Worm (Caenorhabditis elegans) whole organism, L4/young adult: ENCODE data around the gene gcn-2.

Source experiments
- W03F9.2 ChIP-seq: fragments of 150-350 bp; optimal IDR thresholded peaks from 2 replicates; lab custom pipeline; 2014; ENCODE audit warnings: missing biosample characterization, missing genetic modification characterization
- dao-5 ChIP-seq: sonication (generic microtip); optimal IDR thresholded peaks from 2 replicates; lab custom pipeline; 2016; ENCODE audit warnings: missing genotype, missing genetic modification characterization, moderate library complexity, missing compliant biosample characterization
- him-1 ChIP-seq: sonication (generic microtip); optimal IDR thresholded peaks from 2 replicates; lab custom pipeline; 2016; ENCODE audit warnings: missing genotype, missing genetic modification reagents, missing genetic modification characterization, missing compliant biosample characterization

Gene gcn-2

ce11 chrII:13130576-13130975, 46.6 kb downstream of the gcn-2 start:
- TF ChIP-seq W03F9.2 (tag; lab: Kevin White, UChicago) (no peak), dao-5 (tag; lab: Kevin White, UChicago) (no peak), him-1 (no peak)

ce11 chrII:13139573-13139972, 55.6 kb downstream of the gcn-2 start:
- no peak for TF ChIP-seq dao-5 (tag; lab: Kevin White, UChicago)
- no peak for TF ChIP-seq him-1
- TF ChIP-seq W03F9.2 (tag; lab: Kevin White, UChicago) = no peak
